Fruit fly (Drosophila melanogaster) S2 (cell line): ENCODE measurements around the gene CG45075.

Experiments used
- CG8478 ChIP-seq: fragments of >200 bp; optimal IDR thresholded peaks from 2 replicates; lab custom pipeline; 2018
- CTCF ChIP-seq, 2 experiments: fragments of >200 bp; optimal IDR thresholded peaks; 2 replicates each; lab custom pipeline; 2018

- TF ChIP-seq CG8478 (lab: Kevin White, UChicago) (no peak), CTCF (optimal IDR thresholded peaks at IDR 0.05; lab: Kevin White, UChicago) (no peak)
Observed at dm6 chr2L:6087685-6088084, 3.5 kb upstream of the CG45075 start.
